Worm (Caenorhabditis elegans) whole organism, early embryonic: ENCODE results near the gene gana-1.

Experiments
- B0310.2 ChIP-seq: sonication (generic microtip); optimal IDR thresholded peaks from 2 replicates; lab custom pipeline; 2016; ENCODE audit warnings: mild to moderate bottlenecking, missing genetic modification characterization, missing compliant biosample characterization
- aly-1 ChIP-seq: sonication (generic microtip); optimal IDR thresholded peaks from 2 replicates; lab custom pipeline; 2016; ENCODE audit warnings: missing genetic modification characterization, missing compliant biosample characterization
- ama-1 ChIP-seq: fragments of 150-350 bp; optimal IDR thresholded peaks from 2 replicates; lab custom pipeline; 2014
- ceh-13 ChIP-seq: fragments of 200-800 bp; sonication (Bioruptor generic); optimal IDR thresholded peaks from 2 replicates; lab custom pipeline; 2018; ENCODE audit warnings: mild to moderate bottlenecking, missing genetic modification characterization, missing compliant biosample characterization
- ets-7 ChIP-seq: sonication (generic microtip); optimal IDR thresholded peaks from 2 replicates; lab custom pipeline; 2016; ENCODE audit warnings: missing genotype, missing genetic modification characterization, missing compliant biosample characterization
- flt-1 ChIP-seq: fragments of 200-800 bp; sonication (Bioruptor generic); IDR thresholded peaks from 2 replicates; pipeline ENCODE4 v1.3.6; 2022; ENCODE audit warnings: missing genetic modification characterization, missing compliant biosample characterization
- hmbx-1 ChIP-seq: sonication (generic microtip); optimal IDR thresholded peaks from 2 replicates; lab custom pipeline; 2016; ENCODE audit warnings: mild to moderate bottlenecking, missing genetic modification characterization, missing compliant biosample characterization
- hmg-4 ChIP-seq: fragments of 200-800 bp; sonication (Bioruptor generic); optimal IDR thresholded peaks from 2 replicates; lab custom pipeline; 2018; ENCODE audit warnings: mild to moderate bottlenecking, missing genetic modification characterization, missing compliant biosample characterization
- hnd-1 ChIP-seq: sonication (generic microtip); optimal IDR thresholded peaks from 2 replicates; lab custom pipeline; 2016; ENCODE audit warnings: missing genetic modification characterization, missing compliant biosample characterization
- scrt-1 ChIP-seq: fragments of 200-800 bp; sonication (Bioruptor generic); IDR thresholded peaks from 2 replicates; pipeline ENCODE4 v1.3.6; 2022; ENCODE audit warnings: missing genetic modification characterization, missing compliant biosample characterization
- tra-4 ChIP-seq: sonication (generic microtip); optimal IDR thresholded peaks from 2 replicates; lab custom pipeline; 2017; ENCODE audit warnings: missing genetic modification characterization, missing compliant biosample characterization

- no peak for TF ChIP-seq B0310.2 (tag; lab: Kevin White, UChicago)
- no peak for TF ChIP-seq ama-1
- no peak for TF ChIP-seq aly-1 (tag; lab: Kevin White, UChicago)
- no peak for TF ChIP-seq flt-1 (GFP tag; lab: Robert Waterston, UW)
- TF ChIP-seq scrt-1 (GFP tag; lab: Robert Waterston, UW), result no peak
- no peak for TF ChIP-seq tra-4
- TF ChIP-seq hmg-4 (GFP tag; lab: Kevin White, UChicago), result no peak
- TF ChIP-seq ets-7, result no peak
- no peak for TF ChIP-seq hmbx-1
- TF ChIP-seq ceh-13 (GFP tag; lab: Kevin White, UChicago), result no peak
- no peak for TF ChIP-seq hnd-1 (tag; lab: Kevin White, UChicago)
Observed at ce11 chrV:12080274-12080673, 6.8 kb upstream of the gana-1 start, which contains the start of gene R07B7.9.
